Worm (Caenorhabditis elegans) whole organism, L2 larva: ENCODE data around the gene rmd-3.

Experiments
- R02D3.7 ChIP-seq: fragments of 150-350 bp; optimal IDR thresholded peaks from 2 replicates; lab custom pipeline; 2014; ENCODE audit warnings: missing biosample characterization, missing genetic modification characterization
- ZK546.5 ChIP-seq: sonication (generic microtip); optimal IDR thresholded peaks from 2 replicates; lab custom pipeline; 2017; ENCODE audit warnings: missing biosample characterization, missing genetic modification characterization
- ama-1 ChIP-seq: fragments of 150-350 bp; optimal IDR thresholded peaks from 2 replicates; lab custom pipeline; 2018; ENCODE audit warnings: inconsistent platforms
- blmp-1 ChIP-seq: sonication (generic microtip); optimal IDR thresholded peaks from 2 replicates; lab custom pipeline; 2017; ENCODE audit warnings: missing genetic modification characterization, mild to moderate bottlenecking, missing compliant biosample characterization, antibody characterized with exemption, moderate library complexity; ENCODE audit not compliant: insufficient read depth
- fos-1 ChIP-seq: fragments of 150-350 bp; optimal IDR thresholded peaks from 2 replicates; lab custom pipeline; 2014; ENCODE audit warnings: missing biosample characterization, missing genetic modification characterization
- nhr-23 ChIP-seq: fragments of 150-350 bp; optimal IDR thresholded peaks from 2 replicates; lab custom pipeline; 2014; ENCODE audit warnings: missing biosample characterization, missing genetic modification reagents, missing genetic modification characterization
- peb-1 ChIP-seq: fragments of 150-350 bp; optimal IDR thresholded peaks from 2 replicates; lab custom pipeline; 2014; ENCODE audit warnings: missing biosample characterization, missing genetic modification characterization
- sem-4 ChIP-seq: fragments of 150-350 bp; optimal IDR thresholded peaks from 2 replicates; lab custom pipeline; 2014; ENCODE audit warnings: missing biosample characterization, missing genetic modification reagents, missing genetic modification characterization
- skn-1 ChIP-seq: sonication (generic microtip); optimal IDR thresholded peaks from 2 replicates; lab custom pipeline; 2017; ENCODE audit warnings: missing biosample characterization, missing genetic modification characterization
- unc-55 ChIP-seq: fragments of 150-350 bp; sonication (generic microtip); optimal IDR thresholded peaks from 3 replicates; lab custom pipeline; 2014; ENCODE audit warnings: missing biosample characterization, missing genetic modification reagents, missing genetic modification characterization
- ztf-11 ChIP-seq: sonication (generic microtip); optimal IDR thresholded peaks from 2 replicates; lab custom pipeline; 2017; ENCODE audit warnings: missing biosample characterization, missing genetic modification characterization

- TF ChIP-seq nhr-23 (tag; lab: Kevin White, UChicago) (no peak), R02D3.7 (no peak), peb-1 (tag; lab: Kevin White, UChicago) (no peak), sem-4 (tag; lab: Kevin White, UChicago) (no peak), ama-1 (lab: Kevin White, UChicago) (no peak), fos-1 (tag; lab: Kevin White, UChicago) (no peak), ZK546.5 (tag; lab: Kevin White, UChicago) (no peak), unc-55 (no peak), blmp-1 (tag; lab: Kevin White, UChicago) (peak; percentile 92), ztf-11 (no peak), skn-1 (tag; lab: Kevin White, UChicago) (no peak)
These were observed 32.1 kb downstream of the rmd-3 start for ce11 chrII:11307332-11307731.
